Worm (Caenorhabditis elegans): ENCODE results near the gene kdin-1.

Gene kdin-1

ce11 chrIV:11051963-11052362, 13.5 kb downstream of the kdin-1 start:
- TF ChIP-seq elt-2 (tag; optimal IDR thresholded peaks at IDR 0.05), result no peak
- no peak for TF ChIP-seq pqm-1 (tag; optimal IDR thresholded peaks at IDR 0.05)
- TF ChIP-seq fkh-10 (GFP tag; optimal IDR thresholded peaks at IDR 0.05), result no peak
- TF ChIP-seq hmg-11 (tag; optimal IDR thresholded peaks at IDR 0.05), result no peak
- no peak for TF ChIP-seq pha-4 (tag; optimal IDR thresholded peaks at IDR 0.05)
- TF ChIP-seq zag-1 (tag; optimal IDR thresholded peaks at IDR 0.05), result no peak
- no peak for TF ChIP-seq nhr-43 (tag; optimal IDR thresholded peaks at IDR 0.05; ENCODE audit: poor library complexity, severe bottlenecking)
- TF ChIP-seq nhr-23 (tag; optimal IDR thresholded peaks at IDR 0.05), result no peak
- TF ChIP-seq sea-2 (GFP tag; optimal IDR thresholded peaks at IDR 0.05), result no peak
- TF ChIP-seq lsy-12 (tag; optimal IDR thresholded peaks at IDR 0.05), result no peak
- TF ChIP-seq egl-5 (tag; optimal IDR thresholded peaks at IDR 0.05), result no peak

ce11 chrIV:11053652-11054317, 15.3 kb downstream of the kdin-1 start, which contains the start of the genes F36H1.12 and lin-3:
Gene F36H1.12 (minus strand): TSS chrIV:11053702.
Gene lin-3 (plus strand): TSS chrIV:11054308.
- TF ChIP-seq hmg-11 (tag; optimal IDR thresholded peaks at IDR 0.05) (no peak), ztf-11 (tag; optimal IDR thresholded peaks at IDR 0.05) (no peak), nhr-77 (tag; optimal IDR thresholded peaks at IDR 0.05) (no peak)

ce11 chrIV:11062984-11063613, 24.6 kb downstream of the kdin-1 start:
- peak; percentile 4 for TF ChIP-seq ceh-82 (tag; optimal IDR thresholded peaks at IDR 0.05)
- TF ChIP-seq nfya-1 (tag; optimal IDR thresholded peaks at IDR 0.05; ENCODE audit: insufficient read depth), result peak; percentile 32
- no peak for TF ChIP-seq ZK546.5 (tag; optimal IDR thresholded peaks at IDR 0.05)
- peak; percentile 28 for TF ChIP-seq daf-12 (tag; optimal IDR thresholded peaks at IDR 0.05)
- TF ChIP-seq ceh-28 (tag; optimal IDR thresholded peaks at IDR 0.05), result peak; percentile 41

- TF ChIP-seq ama-1 (optimal IDR thresholded peaks at IDR 0.05) (peak; percentile 55), nfya-1 (tag; optimal IDR thresholded peaks at IDR 0.05; ENCODE audit: insufficient read depth) (peak; percentile 84), elt-2 (tag; optimal IDR thresholded peaks at IDR 0.05) (no peak), lin-15B (tag; optimal IDR thresholded peaks at IDR 0.05) (no peak), egl-5 (tag; optimal IDR thresholded peaks at IDR 0.05) (peak; percentile 63), pha-4 (tag; optimal IDR thresholded peaks at IDR 0.05) (no peak), elt-3 (tag; optimal IDR thresholded peaks at IDR 0.05) (no peak)
These were observed 25.5 kb downstream of the kdin-1 start, which contains the start of gene ttr-16 for ce11 chrIV:11063962-11064361. Gene ttr-16 (minus strand): TSS chrIV:11064137.

ce11 chrIV:11067003-11067402, 28.5 kb downstream of the kdin-1 start, which contains the start of gene ttr-17:
Gene ttr-17 (minus strand): TSS chrIV:11067026.
- TF ChIP-seq nhr-25 (tag; optimal IDR thresholded peaks at IDR 0.05), result no peak
- TF ChIP-seq nfya-1 (tag; optimal IDR thresholded peaks at IDR 0.05; ENCODE audit: insufficient read depth), result peak; percentile 4

ce11 chrIV:11068314-11068713, 29.9 kb downstream of the kdin-1 start:
- TF ChIP-seq unc-62 (GFP tag; optimal IDR thresholded peaks at IDR 0.05) (peak; percentile 83), nhr-11 (tag; optimal IDR thresholded peaks at IDR 0.05) (peak; percentile 68), egl-5 (tag; optimal IDR thresholded peaks at IDR 0.05) (peak; percentile 40), nfya-1 (tag; optimal IDR thresholded peaks at IDR 0.05; ENCODE audit: insufficient read depth) (peak; percentile 47), ceh-16 (tag; optimal IDR thresholded peaks at IDR 0.05) (no peak)

DNA sequence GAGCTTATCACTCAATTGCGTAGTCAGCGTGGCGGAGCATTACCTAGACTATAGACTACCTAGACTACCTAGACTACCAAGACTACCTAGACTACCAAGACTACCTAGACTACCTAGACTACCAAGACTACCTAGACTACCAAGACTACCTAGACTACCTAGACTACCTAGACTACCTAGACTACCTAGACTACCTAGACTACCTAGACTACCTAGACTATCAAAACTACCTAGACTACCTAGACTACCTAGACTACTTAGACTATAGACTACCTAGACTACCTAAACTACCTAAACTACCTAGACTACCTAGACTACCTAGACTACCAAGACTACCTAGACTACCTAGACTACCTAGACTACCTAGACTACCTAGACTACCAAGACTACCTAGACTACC, 32.4 kb downstream of the kdin-1 start:
- TF ChIP-seq nhr-237 (tag; optimal IDR thresholded peaks at IDR 0.05) (peak; percentile 91), nhr-43 (tag; optimal IDR thresholded peaks at IDR 0.05; ENCODE audit: poor library complexity, severe bottlenecking) (peak; percentile 49)

Measured in whole organism, L3 larva.